Worm (Caenorhabditis elegans) whole organism, L2 larva: ENCODE measurements around the gene Y53G8B.1.

Experiments used
- F13H6.1 ChIP-seq: sonication (generic microtip); optimal IDR thresholded peaks from 2 replicates; lab custom pipeline; 2016; ENCODE audit warnings: missing genetic modification characterization, missing compliant biosample characterization
- R02D3.7 ChIP-seq: fragments of 150-350 bp; optimal IDR thresholded peaks from 2 replicates; lab custom pipeline; 2014; ENCODE audit warnings: missing biosample characterization, missing genetic modification characterization
- Y55F3AM.14 ChIP-seq: fragments of 200-800 bp; sonication (Bioruptor generic); optimal IDR thresholded peaks from 2 replicates; lab custom pipeline; 2018; ENCODE audit warnings: mild to moderate bottlenecking, missing genetic modification characterization, missing compliant biosample characterization
- ZK546.5 ChIP-seq: sonication (generic microtip); optimal IDR thresholded peaks from 2 replicates; lab custom pipeline; 2017; ENCODE audit warnings: missing biosample characterization, missing genetic modification characterization
- alr-1 ChIP-seq: fragments of 150-350 bp; optimal IDR thresholded peaks from 2 replicates; lab custom pipeline; 2014; ENCODE audit warnings: missing biosample characterization, missing genetic modification characterization
- aly-2 ChIP-seq: fragments of 150-350 bp; optimal IDR thresholded peaks from 2 replicates; lab custom pipeline; 2014; ENCODE audit warnings: missing biosample characterization, missing genetic modification characterization
- ama-1 ChIP-seq: fragments of 150-350 bp; optimal IDR thresholded peaks from 2 replicates; lab custom pipeline; 2018; ENCODE audit warnings: inconsistent platforms
- blmp-1 ChIP-seq: sonication (generic microtip); optimal IDR thresholded peaks from 2 replicates; lab custom pipeline; 2017; ENCODE audit warnings: missing genetic modification characterization, mild to moderate bottlenecking, missing compliant biosample characterization, antibody characterized with exemption, moderate library complexity; ENCODE audit not compliant: insufficient read depth
- crh-2 ChIP-seq: sonication (generic microtip); optimal IDR thresholded peaks from 2 replicates; lab custom pipeline; 2017; ENCODE audit warnings: missing biosample characterization, missing genetic modification characterization
- elt-1 ChIP-seq: fragments of 150-350 bp; optimal IDR thresholded peaks from 2 replicates; lab custom pipeline; 2014; ENCODE audit warnings: missing biosample characterization, missing genetic modification characterization
- elt-3 ChIP-seq: sonication (generic microtip); optimal IDR thresholded peaks from 2 replicates; lab custom pipeline; 2017; ENCODE audit warnings: missing biosample characterization, missing genetic modification characterization
- fos-1 ChIP-seq: fragments of 150-350 bp; optimal IDR thresholded peaks from 2 replicates; lab custom pipeline; 2014; ENCODE audit warnings: missing biosample characterization, missing genetic modification characterization
- gmeb-1 ChIP-seq: fragments of 150-350 bp; optimal IDR thresholded peaks from 2 replicates; lab custom pipeline; 2014; ENCODE audit warnings: missing biosample characterization, missing genetic modification characterization
- lin-13 ChIP-seq: fragments of 150-350 bp; optimal IDR thresholded peaks from 2 replicates; lab custom pipeline; 2014; ENCODE audit warnings: missing biosample characterization, missing genetic modification reagents, missing genetic modification characterization
- lin-39 ChIP-seq: fragments of 150-350 bp; optimal IDR thresholded peaks from 2 replicates; lab custom pipeline; 2014; ENCODE audit warnings: missing biosample characterization, missing genetic modification reagents, missing genetic modification characterization
- mbf-1 ChIP-seq: sonication (generic microtip); optimal IDR thresholded peaks from 2 replicates; lab custom pipeline; 2017; ENCODE audit warnings: missing biosample characterization, missing genetic modification characterization
- nhr-11 ChIP-seq: fragments of 150-350 bp; optimal IDR thresholded peaks from 2 replicates; lab custom pipeline; 2014; ENCODE audit warnings: missing biosample characterization, missing genetic modification characterization
- nhr-12 ChIP-seq: fragments of 150-350 bp; optimal IDR thresholded peaks from 2 replicates; lab custom pipeline; 2014; ENCODE audit warnings: missing biosample characterization, missing genetic modification characterization
- nhr-23 ChIP-seq: fragments of 150-350 bp; optimal IDR thresholded peaks from 2 replicates; lab custom pipeline; 2014; ENCODE audit warnings: missing biosample characterization, missing genetic modification reagents, missing genetic modification characterization
- sem-4 ChIP-seq: fragments of 150-350 bp; optimal IDR thresholded peaks from 2 replicates; lab custom pipeline; 2014; ENCODE audit warnings: missing biosample characterization, missing genetic modification reagents, missing genetic modification characterization
- skn-1 ChIP-seq: sonication (generic microtip); optimal IDR thresholded peaks from 2 replicates; lab custom pipeline; 2017; ENCODE audit warnings: missing biosample characterization, missing genetic modification characterization
- sma-3 ChIP-seq: sonication (generic microtip); optimal IDR thresholded peaks from 2 replicates; lab custom pipeline; 2016; ENCODE audit warnings: missing genetic modification reagents, missing genetic modification characterization, missing compliant biosample characterization
- sma-9 ChIP-seq, 2 experiments: fragments of 150-350 bp in 1 of 2; sonication (generic microtip) in 1 of 2; optimal IDR thresholded peaks; 2 replicates each; lab custom pipeline; 2014 to 2016; ENCODE audit warnings: missing genetic modification characterization in 2 of 2, mild to moderate bottlenecking in 1 of 2, missing biosample characterization in 1 of 2, missing compliant biosample characterization in 1 of 2, missing genetic modification reagents in 1 of 2, moderate library complexity in 1 of 2
- unc-39 ChIP-seq: fragments of 150-350 bp; optimal IDR thresholded peaks from 2 replicates; lab custom pipeline; 2014; ENCODE audit warnings: missing biosample characterization, missing genetic modification characterization
- zag-1 ChIP-seq: fragments of 150-350 bp; optimal IDR thresholded peaks from 2 replicates; lab custom pipeline; 2014; ENCODE audit warnings: missing biosample characterization, missing genetic modification characterization
- ztf-1 ChIP-seq: fragments of 200-800 bp; sonication (Bioruptor generic); conservative IDR thresholded peaks from 2 replicates; pipeline ENCODE4 v1.3.6; 2022; ENCODE audit warnings: missing genetic modification characterization, missing compliant biosample characterization
- ztf-11 ChIP-seq: sonication (generic microtip); optimal IDR thresholded peaks from 2 replicates; lab custom pipeline; 2017; ENCODE audit warnings: missing biosample characterization, missing genetic modification characterization

Y53G8B.1 gene

ce11 chrIII:3112001-3112400 is 17.1 kb upstream of the Y53G8B.1 start:
- TF ChIP-seq gmeb-1 (tag; lab: Kevin White, UChicago) (peak; percentile 5), nhr-11 (tag; lab: Kevin White, UChicago) (no peak), unc-39 (tag; lab: Kevin White, UChicago) (no peak), lin-39 (tag; lab: Kevin White, UChicago) (no peak), ztf-1 (GFP tag; lab: Robert Waterston, UW) (no peak)

- TF ChIP-seq F13H6.1 (tag; lab: Kevin White, UChicago) (no peak), ama-1 (lab: Kevin White, UChicago) (no peak), lin-39 (tag; lab: Kevin White, UChicago) (no peak), fos-1 (tag; lab: Kevin White, UChicago) (no peak), sem-4 (tag; lab: Kevin White, UChicago) (no peak), skn-1 (tag; lab: Kevin White, UChicago) (no peak), ZK546.5 (tag; lab: Kevin White, UChicago) (no peak), elt-1 (tag; lab: Kevin White, UChicago) (no peak), lin-13 (GFP tag; lab: Kevin White, UChicago) (no peak), alr-1 (tag; lab: Kevin White, UChicago) (no peak), aly-2 (no peak)
- TF ChIP-seq, all 48 proteins: peak for 0
These were observed 16.5 kb upstream of the Y53G8B.1 start for ce11 chrIII:3112616-3113015.

ce11 chrIII:3116969-3117368 is 12.1 kb upstream of the Y53G8B.1 start:
- TF ChIP-seq zag-1 (tag; lab: Kevin White, UChicago), result no peak
- peak; percentile 74 for TF ChIP-seq crh-2
- peak; percentile 92 for TF ChIP-seq fos-1 (tag; lab: Kevin White, UChicago)
- no peak for TF ChIP-seq Y55F3AM.14
- peak; percentile 28 for TF ChIP-seq gmeb-1 (tag; lab: Kevin White, UChicago)
- TF ChIP-seq lin-39 (tag; lab: Kevin White, UChicago), result no peak
- no peak for TF ChIP-seq lin-13 (GFP tag; lab: Kevin White, UChicago)
- no peak for TF ChIP-seq ztf-1 (GFP tag; lab: Robert Waterston, UW)
- TF ChIP-seq nhr-23 (tag; lab: Kevin White, UChicago), result no peak
- TF ChIP-seq sma-9 (GFP tag; optimal IDR thresholded peaks at IDR 0.05; lab: Kevin White, UChicago), result peak; percentile 70
- TF ChIP-seq sma-9 (tag; optimal IDR thresholded peaks at IDR 0.05; lab: Kevin White, UChicago), result no peak
- no peak for TF ChIP-seq sma-3 (GFP tag; lab: Kevin White, UChicago)
- TF ChIP-seq unc-39 (tag; lab: Kevin White, UChicago), result no peak
- no peak for TF ChIP-seq R02D3.7 (tag; lab: Kevin White, UChicago)

ce11 chrIII:3119972-3120371 is 9.1 kb upstream of the Y53G8B.1 start:
- TF ChIP-seq sma-9 (GFP tag; optimal IDR thresholded peaks at IDR 0.05; lab: Kevin White, UChicago), result peak; percentile 26
- no peak for TF ChIP-seq sma-9 (tag; optimal IDR thresholded peaks at IDR 0.05; lab: Kevin White, UChicago)
- TF ChIP-seq mbf-1 (tag; lab: Kevin White, UChicago), result no peak
- no peak for TF ChIP-seq unc-39 (tag; lab: Kevin White, UChicago)
- TF ChIP-seq fos-1 (tag; lab: Kevin White, UChicago), result peak; percentile 69
- no peak for TF ChIP-seq blmp-1 (tag; lab: Kevin White, UChicago)
- peak; percentile 52 for TF ChIP-seq crh-2

ce11 chrIII:3124209-3124786 is 4.8 kb upstream of the Y53G8B.1 start:
- TF ChIP-seq fos-1 (tag; lab: Kevin White, UChicago), result peak; percentile 17
- TF ChIP-seq lin-39 (tag; lab: Kevin White, UChicago), result no peak
- TF ChIP-seq, all 48 proteins: peak for 1

ce11 chrIII:3127074-3127596 is 1.9 kb upstream of the Y53G8B.1 start, which contains the start of gene nipa-1:
Gene nipa-1, minus strand, starts transcription at chrIII:3127124.
- no peak for TF ChIP-seq sma-9 (GFP tag; optimal IDR thresholded peaks at IDR 0.05; lab: Kevin White, UChicago)
- TF ChIP-seq sma-9 (tag; optimal IDR thresholded peaks at IDR 0.05; lab: Kevin White, UChicago), result no peak
- no peak for TF ChIP-seq elt-3
- no peak for TF ChIP-seq alr-1 (tag; lab: Kevin White, UChicago)
- TF ChIP-seq mbf-1 (tag; lab: Kevin White, UChicago), result no peak
- TF ChIP-seq aly-2, result no peak
- TF ChIP-seq nhr-12, result no peak
- no peak for TF ChIP-seq ztf-11 (tag; lab: Kevin White, UChicago)
- TF ChIP-seq, all 48 proteins: peak for 0
